Worm (Caenorhabditis elegans) whole organism, L3 larva: ENCODE measurements around the gene T05B4.12.

Experiments used
- aly-2 ChIP-seq: fragments of 150-350 bp; optimal IDR thresholded peaks from 2 replicates; lab custom pipeline; 2014; ENCODE audit warnings: missing biosample characterization, missing genetic modification characterization
- elt-1 ChIP-seq: fragments of 150-350 bp; optimal IDR thresholded peaks from 2 replicates; lab custom pipeline; 2014; ENCODE audit warnings: missing biosample characterization, missing genetic modification characterization
- elt-2 ChIP-seq: sonication (generic microtip); optimal IDR thresholded peaks from 2 replicates; lab custom pipeline; 2016; ENCODE audit warnings: missing genetic modification reagents, mild to moderate bottlenecking, missing genetic modification characterization, missing compliant biosample characterization
- elt-3 ChIP-seq, 3 experiments: fragments of 150-350 bp in 1 of 3; sonication (generic microtip) in 2 of 3; optimal IDR thresholded peaks; 2 replicates in 2 of 3; 4 replicates in 1 of 3; lab custom pipeline; 2014 to 2017; ENCODE audit warnings: missing biosample characterization in 3 of 3, missing genetic modification characterization in 3 of 3
- nhr-237 ChIP-seq: fragments of 150-350 bp; optimal IDR thresholded peaks from 2 replicates; lab custom pipeline; 2014; ENCODE audit warnings: missing biosample characterization, missing genetic modification characterization
- nhr-25 ChIP-seq: sonication (generic microtip); optimal IDR thresholded peaks from 2 replicates; lab custom pipeline; 2017; ENCODE audit warnings: missing biosample characterization, missing genetic modification characterization
- snpc-4 ChIP-seq: fragments of 150-350 bp; optimal IDR thresholded peaks from 2 replicates; lab custom pipeline; 2014; ENCODE audit warnings: missing biosample characterization, missing genetic modification characterization
- tbx-2 ChIP-seq: sonication (generic microtip); optimal IDR thresholded peaks from 2 replicates; lab custom pipeline; 2016; ENCODE audit warnings: mild to moderate bottlenecking, missing genetic modification characterization, missing compliant biosample characterization
- unc-39 ChIP-seq: sonication (generic microtip); optimal IDR thresholded peaks from 4 replicates; lab custom pipeline; 2017; ENCODE audit warnings: missing biosample characterization, missing genetic modification characterization
- unc-62 ChIP-seq: fragments of 150-350 bp; sonication (generic microtip); optimal IDR thresholded peaks from 4 replicates; lab custom pipeline; 2014; ENCODE audit warnings: missing biosample characterization, missing genetic modification reagents, missing genetic modification characterization
- zag-1 ChIP-seq: fragments of 150-350 bp; optimal IDR thresholded peaks from 2 replicates; lab custom pipeline; 2014; ENCODE audit warnings: missing biosample characterization, missing genetic modification characterization
- ztf-11 ChIP-seq: fragments of 150-350 bp; optimal IDR thresholded peaks from 2 replicates; lab custom pipeline; 2014; ENCODE audit warnings: missing biosample characterization, missing genetic modification characterization

DNA sequence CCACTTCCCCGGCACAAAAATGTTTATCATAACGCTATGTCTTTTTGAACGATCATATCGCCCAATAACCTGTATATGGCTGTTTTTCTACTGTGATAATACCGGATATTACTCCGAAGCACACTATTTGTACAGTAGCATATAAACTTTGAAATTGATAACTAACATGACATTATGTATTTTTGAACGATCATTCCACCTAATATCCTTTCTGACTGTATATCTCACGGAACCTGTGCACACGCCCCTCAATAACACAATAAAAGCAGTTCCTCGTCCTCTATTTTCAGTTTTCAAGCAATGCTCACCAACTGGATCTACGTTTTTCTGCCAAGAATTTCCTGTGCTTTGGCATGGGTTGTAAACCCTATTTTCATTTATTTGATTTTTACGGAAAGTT is 24.3 kb downstream of the T05B4.12 start, which contains the start of gene srj-40:
- TF ChIP-seq snpc-4 (tag; lab: Kevin White, UChicago) (no peak), ztf-11 (tag; lab: Kevin White, UChicago) (no peak), elt-3 (tag; optimal IDR thresholded peaks at IDR 0.05; lab: Kevin White, UChicago) (no peak), elt-2 (tag; lab: Kevin White, UChicago) (no peak), unc-62 (GFP tag; lab: Kevin White, UChicago) (no peak), nhr-25 (tag; lab: Kevin White, UChicago) (no peak), nhr-237 (tag; lab: Kevin White, UChicago) (no peak), zag-1 (tag; lab: Kevin White, UChicago) (no peak), aly-2 (tag; lab: Kevin White, UChicago) (no peak), elt-1 (tag; lab: Kevin White, UChicago) (no peak), tbx-2 (no peak), unc-39 (no peak)
